Worm (Caenorhabditis elegans) whole organism, early embryonic: ENCODE measurements around the gene C13G5.2.

ENCODE experiments used
- B0310.2 ChIP-seq: sonication (generic microtip); optimal IDR thresholded peaks from 2 replicates; lab custom pipeline; 2016; ENCODE audit warnings: mild to moderate bottlenecking, missing genetic modification characterization, missing compliant biosample characterization
- F13C5.2 ChIP-seq: sonication (generic microtip); optimal IDR thresholded peaks from 2 replicates; lab custom pipeline; 2017; ENCODE audit warnings: mild to moderate bottlenecking, missing genetic modification characterization, inconsistent platforms, missing compliant biosample characterization
- aly-1 ChIP-seq: sonication (generic microtip); optimal IDR thresholded peaks from 2 replicates; lab custom pipeline; 2016; ENCODE audit warnings: missing genetic modification characterization, missing compliant biosample characterization
- ama-1 ChIP-seq: fragments of 150-350 bp; optimal IDR thresholded peaks from 2 replicates; lab custom pipeline; 2014
- ceh-13 ChIP-seq: fragments of 200-800 bp; sonication (Bioruptor generic); optimal IDR thresholded peaks from 2 replicates; lab custom pipeline; 2018; ENCODE audit warnings: mild to moderate bottlenecking, missing genetic modification characterization, missing compliant biosample characterization
- ets-7 ChIP-seq: sonication (generic microtip); optimal IDR thresholded peaks from 2 replicates; lab custom pipeline; 2016; ENCODE audit warnings: missing genotype, missing genetic modification characterization, missing compliant biosample characterization
- hmbx-1 ChIP-seq: sonication (generic microtip); optimal IDR thresholded peaks from 2 replicates; lab custom pipeline; 2016; ENCODE audit warnings: mild to moderate bottlenecking, missing genetic modification characterization, missing compliant biosample characterization
- hmg-4 ChIP-seq: fragments of 200-800 bp; sonication (Bioruptor generic); optimal IDR thresholded peaks from 2 replicates; lab custom pipeline; 2018; ENCODE audit warnings: mild to moderate bottlenecking, missing genetic modification characterization, missing compliant biosample characterization
- pes-1 ChIP-seq: fragments of 200-800 bp; sonication (Bioruptor generic); IDR thresholded peaks from 2 replicates; pipeline ENCODE4 v1.3.6; 2022; ENCODE audit warnings: missing genetic modification reagents, missing genetic modification characterization, missing compliant biosample characterization
- sea-1 ChIP-seq: fragments of 200-800 bp; sonication (Bioruptor generic); conservative IDR thresholded peaks from 2 replicates; pipeline ENCODE4 v1.3.6; 2022; ENCODE audit warnings: missing genetic modification characterization, missing compliant biosample characterization
- tbx-11 ChIP-seq: fragments of 200-800 bp; sonication (Bioruptor generic); IDR thresholded peaks from 2 replicates; pipeline ENCODE4 v1.3.6; 2022; ENCODE audit warnings: missing genetic modification characterization, missing compliant biosample characterization
- tra-4 ChIP-seq: sonication (generic microtip); optimal IDR thresholded peaks from 2 replicates; lab custom pipeline; 2017; ENCODE audit warnings: missing genetic modification characterization, missing compliant biosample characterization

- TF ChIP-seq hmbx-1 (tag; lab: Kevin White, UChicago) (no peak), ceh-13 (GFP tag; lab: Kevin White, UChicago) (no peak), ets-7 (tag; lab: Kevin White, UChicago) (no peak), B0310.2 (no peak), ama-1 (lab: Kevin White, UChicago) (no peak), sea-1 (no peak), aly-1 (tag; lab: Kevin White, UChicago) (no peak), tra-4 (no peak), F13C5.2 (tag; lab: Kevin White, UChicago) (no peak), pes-1 (GFP tag; lab: Robert Waterston, UW) (no peak), hmg-4 (GFP tag; lab: Kevin White, UChicago) (no peak), tbx-11 (GFP tag; lab: Robert Waterston, UW) (no peak)
Measured at ce11 chrIII:8639188-8639795, 21.0 kb upstream of the C13G5.2 start, which contains the start of gene fip-1.
